Fruit fly (Drosophila melanogaster) whole organism, embryonic: Measurements from ENCODE around the gene CG32066.

Experiments
- Atf6 ChIP-seq: fragments of 200-800 bp; sonication (Bioruptor generic); IDR thresholded peaks from 2 replicates; pipeline ENCODE4 v1.3.6; 2022; ENCODE audit warnings: missing biosample characterization, missing genetic modification characterization
- Awh ChIP-seq: fragments of 200-800 bp; sonication (Bioruptor generic); IDR thresholded peaks from 2 replicates; pipeline ENCODE4, ENCODE4 v1.3.6; 2022; ENCODE audit warnings: missing biosample characterization, missing genetic modification characterization
- Bgb ChIP-seq: fragments of 200-800 bp; sonication (Bioruptor generic); IDR thresholded peaks from 2 replicates; pipeline ENCODE4 v1.3.6; 2022; ENCODE audit warnings: missing biosample characterization, missing genetic modification characterization; ENCODE audit not compliant: partially characterized antibody
- CG10147 ChIP-seq: fragments of 200-800 bp; sonication (Bioruptor generic); optimal IDR thresholded peaks from 2 replicates; lab custom pipeline; 2019; ENCODE audit warnings: missing biosample characterization, mild to moderate bottlenecking, missing genetic modification characterization, moderate library complexity
- CG10267 ChIP-seq: fragments of 200-800 bp; sonication (Bioruptor generic); optimal IDR thresholded peaks from 2 replicates; lab custom pipeline; 2018; ENCODE audit warnings: missing biosample characterization, mild to moderate bottlenecking, missing genetic modification characterization, moderate library complexity
- CG10321 ChIP-seq: fragments of 200-800 bp; sonication (Bioruptor generic); IDR thresholded peaks from 2 replicates; pipeline ENCODE4 v1.3.6; 2022; ENCODE audit warnings: missing biosample characterization, missing genetic modification characterization
- CG11695 ChIP-seq: fragments of 200-800 bp; sonication (Bioruptor generic); IDR thresholded peaks from 3 replicates; pipeline ENCODE4 v1.3.6; 2022; ENCODE audit warnings: missing biosample characterization, missing genetic modification characterization
- CG17328 ChIP-seq: fragments of 200-800 bp; sonication (Bioruptor generic); IDR thresholded peaks from 2 replicates; pipeline ENCODE4 v1.3.6; 2022; ENCODE audit warnings: missing biosample characterization, missing genetic modification characterization
- CG2202 ChIP-seq: fragments of 200-800 bp; sonication (Bioruptor generic); optimal IDR thresholded peaks from 2 replicates; lab custom pipeline; 2018; ENCODE audit warnings: missing biosample characterization, mild to moderate bottlenecking, missing genetic modification characterization
- CG2678 ChIP-seq: fragments of 200-800 bp; sonication (Bioruptor generic); optimal IDR thresholded peaks from 3 replicates; lab custom pipeline; 2019; ENCODE audit warnings: missing biosample characterization, mild to moderate bottlenecking, missing genetic modification characterization, moderate library complexity
- CG4617 ChIP-seq: fragments of 200-800 bp; sonication (Bioruptor generic); optimal IDR thresholded peaks from 3 replicates; lab custom pipeline; 2016; ENCODE audit warnings: missing biosample characterization, missing genetic modification characterization, borderline replicate concordance
- CG4820 ChIP-seq: fragments of 200-800 bp; sonication (Bioruptor generic); optimal IDR thresholded peaks from 3 replicates; lab custom pipeline; 2016; ENCODE audit warnings: missing biosample characterization, missing genetic modification characterization
- CG6272 ChIP-seq: fragments of 200-800 bp; sonication (Bioruptor generic); IDR thresholded peaks from 2 replicates; pipeline ENCODE4 v1.3.6; 2022; ENCODE audit warnings: missing biosample characterization, missing genetic modification characterization
- CG6689 ChIP-seq: fragments of 200-800 bp; sonication (Bioruptor generic); IDR thresholded peaks from 2 replicates; pipeline ENCODE4 v1.3.6; 2022; ENCODE audit warnings: missing biosample characterization, missing genetic modification characterization
- CG6813 ChIP-seq: fragments of 200-800 bp; sonication (Bioruptor generic); optimal IDR thresholded peaks from 2 replicates; lab custom pipeline; 2017; ENCODE audit warnings: missing biosample characterization, missing genetic modification characterization, mild to moderate bottlenecking, moderate library complexity, missing genetic modification reagents
- CG7786 ChIP-seq: fragments of 200-800 bp; sonication (Bioruptor generic); optimal IDR thresholded peaks from 2 replicates; lab custom pipeline; 2016; ENCODE audit warnings: missing biosample characterization, missing genetic modification characterization
- CG8765 ChIP-seq: fragments of 200-800 bp; sonication (Bioruptor generic); IDR thresholded peaks from 2 replicates; pipeline ENCODE4 v1.3.6; 2022; ENCODE audit warnings: missing biosample characterization, missing genetic modification characterization
- CG9876 ChIP-seq: fragments of 200-800 bp; sonication (Bioruptor generic); optimal IDR thresholded peaks from 2 replicates; lab custom pipeline; 2016; ENCODE audit warnings: missing biosample characterization, missing genetic modification characterization
- D19B ChIP-seq: fragments of 200-800 bp; sonication (Bioruptor generic); optimal IDR thresholded peaks from 2 replicates; lab custom pipeline; 2017; ENCODE audit warnings: missing biosample characterization, mild to moderate bottlenecking, missing genetic modification characterization
- E2f1 ChIP-seq: fragments of 200-800 bp; sonication (Bioruptor generic); IDR thresholded peaks from 2 replicates; pipeline ENCODE4 v1.3.6; 2022; ENCODE audit warnings: missing biosample characterization, missing genetic modification characterization
- HLH3B ChIP-seq: fragments of 200-800 bp; sonication (Bioruptor generic); IDR thresholded peaks from 2 replicates; pipeline ENCODE4 v1.3.6; 2022; ENCODE audit warnings: missing biosample characterization, missing genetic modification characterization
- HmgZ ChIP-seq: fragments of 200-800 bp; sonication (Bioruptor generic); optimal IDR thresholded peaks from 2 replicates; lab custom pipeline; 2018; ENCODE audit warnings: missing biosample characterization, mild to moderate bottlenecking, missing genetic modification characterization
- Hsf ChIP-seq: fragments of 200-800 bp; sonication (Bioruptor generic); optimal IDR thresholded peaks from 3 replicates; lab custom pipeline; 2016; ENCODE audit warnings: missing biosample characterization, missing genetic modification characterization
- Mad ChIP-seq: fragments of 200-800 bp; sonication (Bioruptor generic); optimal IDR thresholded peaks from 2 replicates; lab custom pipeline; 2016; ENCODE audit warnings: missing biosample characterization, missing genetic modification characterization
- NK7.1 ChIP-seq: fragments of 200-800 bp; sonication (Bioruptor generic); optimal IDR thresholded peaks from 3 replicates; lab custom pipeline; 2016; ENCODE audit warnings: missing biosample characterization, missing genetic modification characterization
- Opbp ChIP-seq: fragments of 200-800 bp; sonication (Bioruptor generic); IDR thresholded peaks from 3 replicates; pipeline ENCODE4 v1.3.6; 2022; ENCODE audit warnings: missing biosample characterization, missing genetic modification characterization; ENCODE audit not compliant: partially characterized antibody
- PHDP ChIP-seq: fragments of 200-800 bp; sonication (Bioruptor generic); optimal IDR thresholded peaks from 3 replicates; lab custom pipeline; 2018; ENCODE audit warnings: missing biosample characterization, mild to moderate bottlenecking, missing genetic modification characterization, moderate library complexity
- Scr ChIP-seq: fragments of 200-800 bp; sonication (Bioruptor generic); IDR thresholded peaks from 2 replicates; pipeline ENCODE4 v1.3.6; 2022; ENCODE audit warnings: missing biosample characterization, missing genetic modification characterization; ENCODE audit not compliant: partially characterized antibody
- Six4 ChIP-seq: fragments of 200-800 bp; sonication (Bioruptor generic); optimal IDR thresholded peaks from 2 replicates; lab custom pipeline; 2016; ENCODE audit warnings: missing biosample characterization, missing genetic modification characterization
- abd-A ChIP-seq: fragments of 200-800 bp; sonication (Bioruptor generic); optimal IDR thresholded peaks from 3 replicates; lab custom pipeline; 2019; ENCODE audit warnings: missing biosample characterization, mild to moderate bottlenecking, missing genetic modification characterization, moderate library complexity
- ase ChIP-seq: fragments of 200-800 bp; sonication (Bioruptor generic); IDR thresholded peaks from 3 replicates; pipeline ENCODE4 v1.3.6; 2022; ENCODE audit warnings: missing biosample characterization, missing genetic modification characterization
- btn ChIP-seq: fragments of 200-800 bp; sonication (Bioruptor generic); optimal IDR thresholded peaks from 2 replicates; lab custom pipeline; 2016; ENCODE audit warnings: missing biosample characterization, missing genetic modification characterization
- chm ChIP-seq: fragments of 200-800 bp; sonication (Bioruptor generic); IDR thresholded peaks from 2 replicates; pipeline ENCODE4 v1.3.6; 2022; ENCODE audit warnings: missing biosample characterization, missing genetic modification characterization
- ci ChIP-seq: fragments of 200-800 bp; sonication (Bioruptor generic); IDR thresholded peaks from 3 replicates; pipeline ENCODE4 v1.3.6; 2022; ENCODE audit warnings: missing biosample characterization, missing genetic modification characterization
- crp ChIP-seq, 2 experiments: fragments of 200-800 bp; sonication (Bioruptor generic); optimal IDR thresholded peaks; 2 replicates in 1 of 2; 3 replicates in 1 of 2; lab custom pipeline; 2017; ENCODE audit warnings: missing biosample characterization in 2 of 2, missing genetic modification characterization in 2 of 2, mild to moderate bottlenecking in 1 of 2, moderate library complexity in 1 of 2
- emc ChIP-seq: fragments of 200-800 bp; sonication (Bioruptor generic); optimal IDR thresholded peaks from 2 replicates; lab custom pipeline; 2016; ENCODE audit warnings: missing biosample characterization, missing genetic modification characterization
- fd64A ChIP-seq: fragments of 200-800 bp; sonication (Bioruptor generic); optimal IDR thresholded peaks from 3 replicates; lab custom pipeline; 2018; ENCODE audit warnings: missing biosample characterization, mild to moderate bottlenecking, missing genetic modification characterization
- fru ChIP-seq: fragments of >200 bp; optimal IDR thresholded peaks from 2 replicates; lab custom pipeline; 2017
- grn ChIP-seq: fragments of 200-800 bp; sonication (Bioruptor generic); optimal IDR thresholded peaks from 3 replicates; lab custom pipeline; 2017; ENCODE audit warnings: missing biosample characterization, missing genetic modification characterization
- ham ChIP-seq: fragments of 200-800 bp; sonication (Bioruptor generic); IDR thresholded peaks from 2 replicates; pipeline ENCODE4 v1.3.6; 2022; ENCODE audit warnings: missing biosample characterization, missing genetic modification characterization
- hb ChIP-seq: fragments of 200-800 bp; sonication (Bioruptor generic); IDR thresholded peaks from 3 replicates; pipeline ENCODE4 v1.3.6; 2022; ENCODE audit warnings: missing biosample characterization, missing genetic modification characterization; ENCODE audit not compliant: partially characterized antibody
- knrl ChIP-seq: fragments of 200-800 bp; sonication (Bioruptor generic); IDR thresholded peaks from 3 replicates; pipeline ENCODE4 v1.3.6; 2022; ENCODE audit warnings: missing biosample characterization, missing genetic modification characterization; ENCODE audit not compliant: partially characterized antibody
- lilli ChIP-seq: fragments of 200-800 bp; sonication (Bioruptor generic); optimal IDR thresholded peaks from 3 replicates; lab custom pipeline; 2016; ENCODE audit warnings: missing biosample characterization, missing genetic modification characterization
- mam ChIP-seq: fragments of 200-800 bp; sonication (Bioruptor generic); optimal IDR thresholded peaks from 3 replicates; lab custom pipeline; 2016; ENCODE audit warnings: missing biosample characterization, missing genetic modification characterization
- pan ChIP-seq, 4 experiments: fragments of >200 bp in 3 of 4; fragments of 200-800 bp in 1 of 4; sonication (Bioruptor generic) in 1 of 4; optimal IDR thresholded peaks in 3 of 4; IDR thresholded peaks in 1 of 4; 2 replicates each; pipeline versions ENCODE4 v1.3.6 to Lab custom; 2017 to 2022; ENCODE audit warnings: missing biosample characterization in 2 of 4, missing genetic modification characterization in 2 of 4, mixed read lengths in 1 of 4
- phol ChIP-seq: fragments of 200-800 bp; sonication (Bioruptor generic); optimal IDR thresholded peaks from 3 replicates; lab custom pipeline; 2018; ENCODE audit warnings: missing biosample characterization, mild to moderate bottlenecking, missing genetic modification characterization, moderate library complexity
- pnt ChIP-seq: fragments of 200-800 bp; sonication (Bioruptor generic); optimal IDR thresholded peaks from 3 replicates; lab custom pipeline; 2016; ENCODE audit warnings: missing biosample characterization, missing genetic modification characterization
- vvl ChIP-seq: fragments of 200-800 bp; sonication (Bioruptor generic); IDR thresholded peaks from 2 replicates; pipeline ENCODE4 v1.3.6; 2022; ENCODE audit warnings: missing biosample characterization, missing genetic modification characterization
- z ChIP-seq: fragments of 200-800 bp; sonication (Bioruptor generic); IDR thresholded peaks from 3 replicates; pipeline ENCODE4 v1.3.6; 2022; ENCODE audit warnings: missing biosample characterization, missing genetic modification characterization
- zf30C ChIP-seq: fragments of 200-800 bp; sonication (Bioruptor generic); optimal IDR thresholded peaks from 3 replicates; lab custom pipeline; 2018; ENCODE audit warnings: missing biosample characterization, mild to moderate bottlenecking, missing genetic modification characterization

CG32066 gene

DNA sequence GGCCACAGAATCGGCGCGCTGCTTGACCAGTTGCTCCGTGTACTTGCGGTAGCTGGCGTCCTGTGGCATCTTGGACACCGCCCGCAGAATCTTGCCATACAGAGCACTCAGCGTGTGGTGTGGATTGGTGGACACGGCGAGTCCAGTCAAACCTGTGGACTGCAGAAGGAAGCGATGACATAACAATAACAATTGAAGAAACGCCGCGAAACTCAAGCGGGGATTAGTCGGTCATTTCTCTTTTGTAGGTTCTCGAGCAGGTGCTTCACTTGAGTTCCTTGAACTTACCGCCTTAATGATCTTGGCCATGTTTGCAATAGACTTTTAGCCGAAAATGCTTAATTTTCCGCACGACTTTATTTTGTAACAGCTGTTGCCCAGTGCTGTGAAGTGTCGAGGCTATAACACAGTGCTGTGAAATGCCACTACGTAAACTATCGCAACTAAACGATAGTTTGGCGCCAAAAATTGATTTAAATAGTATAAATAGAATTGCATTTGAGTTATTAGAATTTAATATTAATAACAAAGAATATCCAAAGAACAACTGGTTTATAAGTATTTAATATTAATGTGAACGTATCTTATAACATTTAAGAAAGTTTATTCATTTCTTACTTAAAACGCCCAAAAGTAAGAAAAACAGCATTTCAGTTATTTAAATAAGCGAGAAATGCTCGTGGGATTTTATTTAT is 33.0 kb upstream of the CG32066 start, which contains the start of gene ND-13B (continued):
- peak; percentile 53 for TF ChIP-seq mam (GFP tag; lab: Kevin White, UChicago)
- no peak for TF ChIP-seq CG2678 (tag; lab: Kevin White, UChicago)
- TF ChIP-seq fd64A (GFP tag; lab: Kevin White, UChicago), result no peak
- no peak for TF ChIP-seq btn (GFP tag; lab: Kevin White, UChicago)
- TF ChIP-seq emc (GFP tag; lab: Kevin White, UChicago), result no peak
- TF ChIP-seq vvl (GFP tag; lab: Robert Waterston, UW), result peak; percentile 29; the same call in 1 of the 2 replicates
- TF ChIP-seq fru (lab: Kevin White, UChicago), result no peak
- TF ChIP-seq CG10321, result no peak
- no peak for TF ChIP-seq CG9876
- TF ChIP-seq HLH3B (GFP tag; lab: Robert Waterston, UW), result no peak
- no peak for TF ChIP-seq z (GFP tag; lab: Robert Waterston, UW)
- TF ChIP-seq D19B (GFP tag; lab: Kevin White, UChicago), result no peak
- TF ChIP-seq crp (GFP tag; optimal IDR thresholded peaks at IDR 0.05; lab: Kevin White, UChicago), result peak; percentile 48 to 91
- TF ChIP-seq CG4617, result peak; percentile 22
- TF ChIP-seq Awh (GFP tag; lab: Robert Waterston, UW), result no peak
- peak; percentile 6 for TF ChIP-seq CG7786 (GFP tag; lab: Kevin White, UChicago)
- no peak for TF ChIP-seq hb (GFP tag; lab: Robert Waterston, UW)
- TF ChIP-seq CG6272 (GFP tag; lab: Robert Waterston, UW), result no peak
- TF ChIP-seq HmgZ (tag; lab: Kevin White, UChicago), result no peak
- no peak for TF ChIP-seq Mad (GFP tag; lab: Kevin White, UChicago)
- TF ChIP-seq CG6813 (GFP tag; lab: Kevin White, UChicago), result no peak
- TF ChIP-seq ase, result no peak
- TF ChIP-seq Atf6 (GFP tag; lab: Robert Waterston, UW), result no peak
- TF ChIP-seq Bgb (GFP tag; lab: Robert Waterston, UW), result peak; percentile 80
- peak; percentile 76 for TF ChIP-seq Scr (GFP tag; lab: Robert Waterston, UW)
- peak; percentile 24 for TF ChIP-seq phol (tag; lab: Kevin White, UChicago)
- no peak for TF ChIP-seq abd-A (tag; lab: Kevin White, UChicago)
- peak; percentile 62; the same call in 2 of the 3 replicates for TF ChIP-seq knrl (GFP tag; lab: Robert Waterston, UW)
- TF ChIP-seq E2f1 (GFP tag; lab: Robert Waterston, UW), result no peak
- no peak for TF ChIP-seq Hsf (GFP tag; lab: Kevin White, UChicago)
- TF ChIP-seq NK7.1 (GFP tag; lab: Kevin White, UChicago), result no peak
- peak; percentile 21 for TF ChIP-seq lilli (GFP tag; lab: Kevin White, UChicago)
- TF ChIP-seq PHDP (tag; lab: Kevin White, UChicago), result no peak
- TF ChIP-seq chm (GFP tag; lab: Robert Waterston, UW), result no peak
- no peak for TF ChIP-seq pnt (GFP tag; lab: Kevin White, UChicago)
- no peak for TF ChIP-seq zf30C (GFP tag; lab: Kevin White, UChicago)
- TF ChIP-seq ci (GFP tag; lab: Robert Waterston, UW), result no peak
- TF ChIP-seq ham, result no peak
- peak; percentile 38 for TF ChIP-seq CG10147 (GFP tag; lab: Kevin White, UChicago)
- TF ChIP-seq CG11695, result no peak
- TF ChIP-seq CG17328, result no peak
- TF ChIP-seq Opbp, result peak; percentile 70; the same call in 1 of the 3 replicates
- TF ChIP-seq CG10267 (tag; lab: Kevin White, UChicago), result peak; percentile 96
- TF ChIP-seq CG2202 (tag; lab: Kevin White, UChicago), result no peak
- no peak for TF ChIP-seq CG6689 (GFP tag; lab: Robert Waterston, UW)
- TF ChIP-seq pan (optimal IDR thresholded peaks at IDR 0.05; lab: Kevin White, UChicago), result no peak
- TF ChIP-seq pan (GFP tag; optimal IDR thresholded peaks at IDR 0.05 in 1 of 2, IDR thresholded peaks at IDR 0.05 in 1 of 2), result no peak
- TF ChIP-seq CG8765 (GFP tag; lab: Robert Waterston, UW), result no peak
- TF ChIP-seq CG4820 (GFP tag; lab: Kevin White, UChicago), result no peak
- TF ChIP-seq Six4, result peak; percentile 3
- no peak for TF ChIP-seq grn
